Fruit fly (Drosophila melanogaster) whole organism, adult: ENCODE measurements around the gene CG34453.

Experiments
- CG11617 ChIP-seq: fragments of 200-800 bp; sonication (Bioruptor generic); optimal IDR thresholded peaks from 2 replicates; lab custom pipeline; 2017; ENCODE audit warnings: mild to moderate bottlenecking, missing biosample characterization, missing genetic modification reagents, missing genetic modification characterization
- CG12768 ChIP-seq: fragments of 200-800 bp; sonication (Bioruptor generic); optimal IDR thresholded peaks from 2 replicates; lab custom pipeline; 2017; ENCODE audit warnings: missing biosample characterization, missing genetic modification characterization, mild to moderate bottlenecking, moderate library complexity, missing genetic modification reagents
- CG14711 ChIP-seq: fragments of 200-800 bp; sonication (Bioruptor generic); optimal IDR thresholded peaks from 2 replicates; lab custom pipeline; 2018; ENCODE audit warnings: missing biosample characterization, mild to moderate bottlenecking, missing genetic modification characterization, moderate library complexity
- CG1620 ChIP-seq: fragments of 200-800 bp; sonication (Bioruptor generic); optimal IDR thresholded peaks from 2 replicates; lab custom pipeline; 2016; ENCODE audit warnings: missing biosample characterization, missing genetic modification characterization
- CG33017 ChIP-seq: fragments of 200-800 bp; sonication (Bioruptor generic); optimal IDR thresholded peaks from 2 replicates; lab custom pipeline; 2018; ENCODE audit warnings: missing biosample characterization, mild to moderate bottlenecking, missing genetic modification characterization, moderate library complexity
- CG5204 ChIP-seq: fragments of 200-800 bp; sonication (Bioruptor generic); optimal IDR thresholded peaks from 2 replicates; lab custom pipeline; 2016; ENCODE audit warnings: missing biosample characterization, missing genetic modification characterization
- CG7045 ChIP-seq: fragments of 200-800 bp; sonication (Bioruptor generic); optimal IDR thresholded peaks from 2 replicates; lab custom pipeline; 2017; ENCODE audit warnings: missing biosample characterization, mild to moderate bottlenecking, missing genetic modification characterization
- CG7101 ChIP-seq: fragments of 200-800 bp; sonication (Bioruptor generic); optimal IDR thresholded peaks from 2 replicates; lab custom pipeline; 2018; ENCODE audit warnings: missing biosample characterization, mild to moderate bottlenecking, missing genetic modification characterization, moderate library complexity
- Clk ChIP-seq: fragments of 200-800 bp; sonication (Bioruptor generic); optimal IDR thresholded peaks from 2 replicates; lab custom pipeline; 2017; ENCODE audit warnings: missing biosample characterization, missing genetic modification characterization
- Crg-1 ChIP-seq: fragments of 200-800 bp; sonication (Bioruptor generic); optimal IDR thresholded peaks from 2 replicates; lab custom pipeline; 2016; ENCODE audit warnings: missing biosample characterization, missing genetic modification characterization
- Hr96 ChIP-seq: fragments of 200-800 bp; sonication (Bioruptor generic); optimal IDR thresholded peaks from 2 replicates; lab custom pipeline; 2016; ENCODE audit warnings: missing biosample characterization, missing genetic modification characterization
- Mnt ChIP-seq: fragments of 200-800 bp; sonication (Bioruptor generic); optimal IDR thresholded peaks from 2 replicates; lab custom pipeline; 2016; ENCODE audit warnings: missing biosample characterization, mild to moderate bottlenecking, missing genetic modification characterization
- bab1 ChIP-seq: fragments of 200-800 bp; sonication (Bioruptor generic); optimal IDR thresholded peaks from 3 replicates; lab custom pipeline; 2019; ENCODE audit warnings: missing biosample characterization, mild to moderate bottlenecking, missing genetic modification characterization, moderate library complexity
- cic ChIP-seq: fragments of 200-800 bp; sonication (Bioruptor generic); optimal IDR thresholded peaks from 2 replicates; lab custom pipeline; 2017; ENCODE audit warnings: missing biosample characterization, mild to moderate bottlenecking, missing genetic modification characterization, moderate library complexity
- cnc ChIP-seq, 2 experiments: fragments of >200 bp; optimal IDR thresholded peaks; 2 replicates each; lab custom pipeline; 2017
- kay ChIP-seq: fragments of 200-800 bp; sonication (Bioruptor generic); peaks from one replicate; lab custom pipeline; 2016; ENCODE audit warnings: missing biosample characterization, missing genetic modification characterization, borderline replicate concordance
- ovo ChIP-seq: fragments of 200-800 bp; sonication (Bioruptor generic); optimal IDR thresholded peaks from 2 replicates; lab custom pipeline; 2016; ENCODE audit warnings: missing biosample characterization, missing genetic modification characterization
- pad ChIP-seq: fragments of 200-800 bp; sonication (Bioruptor generic); optimal IDR thresholded peaks from 3 replicates; lab custom pipeline; 2017; ENCODE audit warnings: missing biosample characterization, missing genetic modification characterization, mild to moderate bottlenecking, moderate library complexity, missing genetic modification reagents
- tj ChIP-seq: fragments of 200-800 bp; sonication (Bioruptor generic); optimal IDR thresholded peaks from 3 replicates; lab custom pipeline; 2017; ENCODE audit warnings: missing biosample characterization, mild to moderate bottlenecking, missing genetic modification characterization, moderate library complexity
- toe ChIP-seq: fragments of 200-800 bp; sonication (Bioruptor generic); optimal IDR thresholded peaks from 2 replicates; lab custom pipeline; 2016; ENCODE audit warnings: missing biosample characterization, missing genetic modification characterization

CG34453 gene

DNA sequence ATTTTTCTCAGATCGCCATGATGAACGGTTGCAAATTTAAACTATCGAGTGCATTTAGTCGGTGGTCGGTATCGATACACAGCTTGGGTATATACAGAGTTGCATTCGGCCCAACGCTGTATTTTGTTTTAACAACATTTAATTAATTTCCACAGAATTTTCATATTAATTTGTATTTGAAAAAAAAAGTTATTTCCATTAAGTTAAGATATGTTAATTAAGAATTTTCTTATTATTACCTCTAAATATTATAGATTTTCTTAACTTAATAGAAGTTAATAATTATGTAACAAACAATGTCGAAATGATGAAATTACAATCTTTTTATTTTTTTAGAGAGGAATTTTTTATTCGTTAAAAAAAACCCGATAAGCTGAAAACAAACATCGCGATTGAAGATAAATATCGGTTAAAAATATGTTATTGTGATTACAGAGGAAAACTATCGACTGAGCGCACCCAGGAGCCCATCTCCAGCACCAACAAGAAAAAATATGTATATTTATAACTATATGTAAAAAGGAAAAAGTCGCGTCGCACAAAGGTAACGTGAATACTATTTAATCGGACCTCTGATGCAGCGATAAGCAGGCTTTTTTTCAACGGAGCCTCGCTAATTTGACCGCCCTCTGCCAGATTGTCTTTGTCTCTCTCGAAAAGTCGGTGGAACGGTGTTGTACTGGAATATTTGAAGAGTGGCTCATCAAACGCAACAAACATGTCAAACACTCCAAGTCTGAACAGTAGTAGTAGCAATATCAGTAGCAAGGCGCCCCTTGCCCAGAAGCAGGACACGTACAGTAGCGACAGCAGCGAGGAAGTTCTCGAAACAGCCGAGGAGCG is 33.2 kb downstream of the CG34453 start, which contains the start of the genes rno and mri:
Gene rno, minus strand, starts transcription at position 9 of the 843 bp plus-strand sequence.
Gene mri, plus strand, starts transcription at position 421 of the 843 bp plus-strand sequence.
- TF ChIP-seq CG7101 (peak; percentile 85), CG5204 (GFP tag; lab: Kevin White, UChicago) (no peak), CG1620 (GFP tag; lab: Kevin White, UChicago) (peak; percentile 44), kay (GFP tag; lab: Kevin White, UChicago) (no peak), Clk (GFP tag; lab: Kevin White, UChicago) (peak; percentile 23), CG11617 (peak; percentile 80), CG14711 (tag; lab: Kevin White, UChicago) (peak; percentile 85), pad (GFP tag; lab: Kevin White, UChicago) (no peak), toe (no peak), tj (peak; percentile 36), cnc (optimal IDR thresholded peaks at IDR 0.05; lab: Kevin White, UChicago) (no peak), Hr96 (GFP tag; lab: Kevin White, UChicago) (peak; percentile 45), Crg-1 (peak; percentile 55), Mnt (peak; percentile 52), cic (peak; percentile 16), ovo (GFP tag; lab: Kevin White, UChicago) (peak; percentile 46), CG7045 (peak; percentile 47), bab1 (GFP tag; lab: Kevin White, UChicago) (peak; percentile 64), CG33017 (peak; percentile 70), CG12768 (GFP tag; lab: Kevin White, UChicago) (peak; percentile 54)

- no peak for TF ChIP-seq cnc (optimal IDR thresholded peaks at IDR 0.05; lab: Kevin White, UChicago)
- TF ChIP-seq kay (GFP tag; lab: Kevin White, UChicago), result no peak
- TF ChIP-seq CG33017, result no peak
- TF ChIP-seq Mnt, result peak; percentile 98
- peak; percentile 19 for TF ChIP-seq bab1 (GFP tag; lab: Kevin White, UChicago)
- peak; percentile 44 for TF ChIP-seq Crg-1
- TF ChIP-seq pad (GFP tag; lab: Kevin White, UChicago), result peak; percentile 97
- peak; percentile 77 for TF ChIP-seq cic
- TF ChIP-seq CG1620 (GFP tag; lab: Kevin White, UChicago), result peak; percentile 43
Measured at dm6 chr3L:199050-199745, 34.0 kb downstream of the CG34453 start.

DNA sequence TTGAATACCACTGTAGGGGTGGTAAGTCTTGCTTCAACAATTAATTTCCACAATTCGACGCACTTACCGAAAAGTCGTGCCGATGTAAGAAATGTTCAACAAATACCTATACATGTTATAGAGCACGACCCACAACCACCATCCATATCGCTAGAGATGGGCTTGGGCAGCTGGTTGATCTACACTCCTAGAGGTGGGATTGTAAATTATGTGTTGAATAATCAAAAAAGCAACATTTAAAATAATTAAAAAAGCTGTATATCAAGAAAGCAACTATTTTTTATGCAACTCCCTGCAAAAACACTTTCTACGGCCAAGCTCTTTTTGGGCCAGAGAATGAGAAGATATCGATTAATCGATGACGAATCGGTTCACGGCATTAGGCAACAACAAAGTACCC is 48.9 kb downstream of the CG34453 start, which contains the start of the genes CG34140, Mkp and Mtch:
Gene CG34140, minus strand, starts transcription at position 174 of the 400 bp plus-strand sequence.
Gene Mkp, minus strand, starts transcription at position 290 of the 400 bp plus-strand sequence.
Gene Mtch, plus strand, starts transcription at position 376 of the 400 bp plus-strand sequence.
- TF ChIP-seq CG7101 (peak; percentile 86), Crg-1 (peak; percentile 93), CG7045 (peak; percentile 69), toe (no peak), CG12768 (GFP tag; lab: Kevin White, UChicago) (peak; percentile 63), CG14711 (tag; lab: Kevin White, UChicago) (peak; percentile 86), Mnt (peak; percentile 88), CG1620 (GFP tag; lab: Kevin White, UChicago) (peak; percentile 91), CG33017 (peak; percentile 70), CG11617 (peak; percentile 92), pad (GFP tag; lab: Kevin White, UChicago) (peak; percentile 68), Clk (GFP tag; lab: Kevin White, UChicago) (peak; percentile 71), kay (GFP tag; lab: Kevin White, UChicago) (peak; percentile 73), tj (peak; percentile 75), cnc (optimal IDR thresholded peaks at IDR 0.05; lab: Kevin White, UChicago) (no peak), ovo (GFP tag; lab: Kevin White, UChicago) (peak; percentile 78), Hr96 (GFP tag; lab: Kevin White, UChicago) (peak; percentile 92), cic (peak; percentile 47), bab1 (GFP tag; lab: Kevin White, UChicago) (peak; percentile 92), CG5204 (GFP tag; lab: Kevin White, UChicago) (no peak)
